Fruit fly (Drosophila melanogaster): ENCODE data around the gene eya.

DNA sequence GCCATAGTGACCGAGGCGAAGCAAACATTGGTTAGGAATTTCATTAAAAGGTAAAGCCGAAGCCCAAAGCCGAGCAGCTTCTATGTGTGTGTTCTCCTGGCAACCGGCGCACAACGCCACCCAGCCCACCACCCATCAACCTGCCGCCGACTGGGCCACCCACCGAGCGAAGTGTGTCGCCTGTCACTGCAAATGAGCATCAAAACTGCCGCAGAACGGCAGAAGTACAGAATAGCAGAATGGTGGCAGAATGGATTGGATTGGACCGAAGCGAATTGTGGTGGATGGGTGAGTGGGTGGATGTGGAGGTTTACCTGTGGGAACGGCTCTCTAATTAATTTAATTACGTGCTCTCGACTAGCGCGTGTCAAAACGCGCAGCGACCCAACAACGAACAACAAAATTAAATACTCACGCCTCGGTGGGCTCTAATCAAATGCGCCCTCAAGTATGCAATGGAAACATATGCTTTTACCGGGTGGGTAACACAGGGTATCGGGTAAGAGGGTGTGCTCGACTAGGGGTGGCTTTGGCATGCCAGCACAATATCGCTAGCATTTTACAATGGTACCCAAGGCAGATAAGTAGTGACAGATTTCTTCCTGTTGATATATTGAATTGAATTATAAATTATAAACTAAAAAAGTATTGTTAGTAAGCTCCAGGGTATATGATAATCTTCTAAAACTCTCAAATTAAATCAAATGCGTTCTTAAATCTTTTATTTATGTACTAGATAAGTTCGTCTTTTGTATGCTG is 7.0 kb downstream of the eya start:
- TF ChIP-seq tj (GFP tag; optimal IDR thresholded peaks at IDR 0.05), result no peak
- TF ChIP-seq CG1620 (GFP tag; optimal IDR thresholded peaks at IDR 0.05), result no peak
- TF ChIP-seq CG14711 (tag; optimal IDR thresholded peaks at IDR 0.05), result no peak
- TF ChIP-seq cnc (optimal IDR thresholded peaks at IDR 0.05), result no peak
- TF ChIP-seq kay (GFP tag; ENCODE audit: borderline replicate concordance), result no peak
- no peak for TF ChIP-seq Crg-1 (GFP tag; optimal IDR thresholded peaks at IDR 0.05)
- no peak for TF ChIP-seq CG5204 (GFP tag; optimal IDR thresholded peaks at IDR 0.05)
- TF ChIP-seq toe (GFP tag; optimal IDR thresholded peaks at IDR 0.05), result no peak
- TF ChIP-seq Clk (GFP tag; optimal IDR thresholded peaks at IDR 0.05), result no peak
- TF ChIP-seq CG11617 (GFP tag; optimal IDR thresholded peaks at IDR 0.05), result no peak
- TF ChIP-seq pad (GFP tag; optimal IDR thresholded peaks at IDR 0.05), result no peak
- TF ChIP-seq CG7101 (tag; optimal IDR thresholded peaks at IDR 0.05), result no peak
